Worm (Caenorhabditis elegans): Measurements from ENCODE around the gene F09G8.5.

Gene F09G8.5

DNA sequence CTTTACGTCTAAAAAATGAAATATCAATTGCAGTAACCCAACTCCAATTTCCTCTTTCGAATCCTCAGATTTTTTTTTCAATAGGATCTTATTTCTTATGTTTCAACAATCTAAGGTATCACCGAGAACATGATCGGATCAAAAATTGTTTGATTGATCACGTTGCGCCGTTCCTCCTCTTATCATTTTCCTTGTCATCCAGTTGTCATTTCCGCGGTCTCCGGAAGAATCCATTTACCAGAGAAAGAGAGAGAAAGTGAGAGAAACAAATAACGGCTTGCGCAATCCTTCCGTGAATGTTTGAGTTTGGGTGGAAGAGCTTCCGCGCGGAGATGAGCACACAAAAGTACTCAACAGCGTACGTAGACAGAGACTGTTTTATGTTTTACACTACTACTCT is 38.5 kb downstream of the F09G8.5 start:
- peak; percentile 84 for TF ChIP-seq blmp-1 (tag; optimal IDR thresholded peaks at IDR 0.05)
- no peak for TF ChIP-seq sup-37 (GFP tag; optimal IDR thresholded peaks at IDR 0.05)
- TF ChIP-seq aha-1 (tag; optimal IDR thresholded peaks at IDR 0.05), result no peak
- no peak for TF ChIP-seq ets-5 (GFP tag; IDR thresholded peaks at IDR 0.05)
- no peak for TF ChIP-seq C16A3.4 (tag; optimal IDR thresholded peaks at IDR 0.05)

DNA sequence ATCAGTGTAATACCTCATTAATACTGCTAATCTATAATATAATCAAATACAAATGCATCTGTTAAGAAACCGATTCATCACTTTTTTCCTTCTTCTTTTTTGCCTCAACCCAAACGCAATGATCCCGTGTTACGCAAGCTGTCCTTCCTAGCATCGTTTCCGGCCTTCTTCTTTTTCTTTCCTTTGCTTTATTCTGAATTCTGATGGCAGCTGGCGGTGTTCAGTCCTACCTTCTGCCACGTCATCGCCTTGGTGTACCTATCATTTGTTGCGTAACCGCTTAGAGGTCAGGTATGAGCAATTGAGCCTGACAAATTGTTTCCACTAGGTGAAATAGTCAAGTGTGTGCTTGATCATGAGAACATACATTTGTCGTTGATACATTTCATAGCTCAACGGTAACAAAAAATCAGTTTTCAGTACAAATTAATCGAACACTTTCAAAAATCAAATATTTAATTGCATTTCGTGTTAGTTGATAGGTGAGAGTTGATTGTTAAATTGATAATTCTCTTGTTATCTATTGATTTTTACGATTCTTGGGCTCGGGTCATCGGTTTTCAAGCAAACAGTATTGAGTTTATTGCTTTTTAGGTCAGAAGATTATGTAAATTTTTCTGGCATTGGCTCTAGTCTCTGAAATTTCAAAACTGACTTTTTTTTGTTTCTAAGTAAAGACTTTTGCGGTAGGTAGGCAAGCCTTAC is 43.6 kb downstream of the F09G8.5 start:
- peak; percentile 8 for TF ChIP-seq elt-2 (tag; optimal IDR thresholded peaks at IDR 0.05)
- TF ChIP-seq aha-1 (tag; optimal IDR thresholded peaks at IDR 0.05), result no peak

DNA sequence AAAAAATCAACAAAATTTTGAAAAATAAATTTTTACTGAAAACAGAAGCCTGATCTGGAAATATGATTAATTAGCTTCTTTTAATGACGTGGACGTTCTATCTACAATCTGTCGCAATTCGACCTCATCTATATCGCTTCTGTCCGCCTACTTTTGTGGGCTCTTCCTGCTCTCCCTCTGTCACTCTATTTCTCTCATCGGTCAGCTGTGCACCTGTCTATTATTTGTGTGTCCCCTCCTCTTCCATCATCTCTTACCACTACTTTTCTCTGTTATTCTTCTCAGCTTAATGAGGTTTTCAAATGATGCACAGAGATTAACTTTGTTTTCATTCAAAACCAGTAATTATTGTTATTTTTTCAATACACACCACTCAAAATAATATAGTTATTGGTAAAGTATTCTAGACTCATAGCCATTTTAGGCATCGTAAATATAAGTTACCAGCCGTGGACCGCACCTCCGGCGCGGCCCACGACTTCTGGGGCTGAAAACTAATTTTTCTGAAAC is 44.4 kb downstream of the F09G8.5 start:
- no peak for TF ChIP-seq ztf-11 (tag; optimal IDR thresholded peaks at IDR 0.05)
- TF ChIP-seq fos-1 (tag; optimal IDR thresholded peaks at IDR 0.05), result no peak
- TF ChIP-seq pqm-1 (tag; optimal IDR thresholded peaks at IDR 0.05), result no peak
- no peak for TF ChIP-seq vab-15 (tag; optimal IDR thresholded peaks at IDR 0.05)
- TF ChIP-seq dsc-1 (tag; optimal IDR thresholded peaks at IDR 0.05), result peak; percentile 36
- no peak for TF ChIP-seq nhr-84 (tag; optimal IDR thresholded peaks at IDR 0.05)
- TF ChIP-seq C16A3.4 (tag; optimal IDR thresholded peaks at IDR 0.05), result no peak
- no peak for TF ChIP-seq nhr-47 (tag; optimal IDR thresholded peaks at IDR 0.05)

DNA sequence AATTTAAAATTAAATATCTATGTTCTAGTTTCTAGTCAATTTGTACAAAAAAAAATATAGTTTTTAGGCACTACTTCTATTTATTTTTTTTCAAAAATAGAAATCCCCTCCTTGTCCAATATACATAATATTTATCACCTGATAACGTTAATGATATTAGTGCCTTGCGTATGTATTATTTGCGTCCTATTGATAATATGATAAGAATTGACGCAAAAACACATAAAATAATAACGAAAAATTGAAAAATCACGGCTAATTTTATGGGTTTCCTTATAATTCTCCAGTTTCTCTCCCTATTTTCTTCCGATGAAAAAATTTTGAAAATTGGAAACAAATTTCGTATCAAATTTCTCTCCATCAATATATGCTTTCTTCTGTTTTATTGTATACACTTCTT is 45.0 kb downstream of the F09G8.5 start:
- no peak for TF ChIP-seq efl-1 (optimal IDR thresholded peaks at IDR 0.05)
- peak in 1 of 2 experiments; percentile 72 for TF ChIP-seq efl-1 (GFP tag; optimal IDR thresholded peaks at IDR 0.05 in 1 of 2)
- no peak for TF ChIP-seq unc-130 (tag; optimal IDR thresholded peaks at IDR 0.05)
- TF ChIP-seq lin-14 (GFP tag; optimal IDR thresholded peaks at IDR 0.05), result peak; percentile 8
- peak; percentile 68 for TF ChIP-seq elt-2 (tag; optimal IDR thresholded peaks at IDR 0.05)

DNA sequence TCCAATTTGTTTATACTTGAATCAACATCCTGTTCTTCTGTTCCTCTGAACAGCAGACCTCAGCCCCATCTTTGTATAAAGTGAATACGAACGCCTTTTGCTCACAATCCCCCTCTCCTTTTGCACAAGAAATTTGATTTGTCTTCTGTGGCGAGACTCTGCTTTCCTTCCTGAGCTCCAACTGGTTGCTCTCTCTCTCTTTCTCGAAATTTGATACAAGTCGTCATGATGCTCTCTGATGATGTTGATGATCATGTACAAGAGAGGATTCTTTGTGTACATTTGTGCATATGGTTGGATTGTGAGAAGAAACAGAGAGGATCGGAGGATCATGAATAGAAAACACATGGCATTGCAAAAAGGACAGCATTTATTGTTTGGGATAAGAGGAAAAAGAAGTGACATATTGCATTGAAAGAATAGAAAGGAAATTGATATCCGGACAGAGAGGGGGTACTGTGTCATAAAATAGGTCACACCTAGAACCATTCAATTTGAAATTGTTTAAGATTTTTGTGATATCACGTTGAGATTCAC is 46.2 kb downstream of the F09G8.5 start:
- no peak for TF ChIP-seq blmp-1 (tag; optimal IDR thresholded peaks at IDR 0.05)
- TF ChIP-seq grh-1 (GFP tag; IDR thresholded peaks at IDR 0.05), result no peak
- no peak for TF ChIP-seq nhr-77 (tag; optimal IDR thresholded peaks at IDR 0.05)
- TF ChIP-seq dsc-1 (tag; optimal IDR thresholded peaks at IDR 0.05), result peak; percentile 63
- TF ChIP-seq nhr-90 (tag; optimal IDR thresholded peaks at IDR 0.05; ENCODE audit: poor library complexity), result no peak
- TF ChIP-seq sup-37 (GFP tag; optimal IDR thresholded peaks at IDR 0.05), result no peak
- no peak for TF ChIP-seq egl-27 (tag; optimal IDR thresholded peaks at IDR 0.05)
- TF ChIP-seq pag-3 (tag; optimal IDR thresholded peaks at IDR 0.05; ENCODE audit: borderline replicate concordance, insufficient read depth), result no peak

DNA sequence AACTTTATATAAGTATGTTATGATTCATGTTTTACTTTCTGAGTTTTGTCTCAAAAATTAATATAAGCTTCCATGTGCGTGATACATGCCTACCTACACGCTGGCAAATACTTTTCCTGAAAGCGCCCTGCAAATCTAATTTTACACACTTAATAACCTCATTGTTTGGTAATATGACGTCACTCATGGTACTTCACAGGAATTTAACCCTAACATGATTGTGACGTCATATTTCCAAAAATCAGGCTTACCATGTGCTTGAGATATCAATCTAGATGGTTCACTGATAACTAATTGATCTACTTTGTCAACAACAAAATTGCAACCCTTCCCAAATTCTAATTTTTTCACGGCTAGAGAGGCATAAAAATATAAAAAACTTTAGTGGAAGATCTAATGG is 48.7 kb downstream of the F09G8.5 start:
- TF ChIP-seq lin-13 (GFP tag; optimal IDR thresholded peaks at IDR 0.05) (no peak), ceh-82 (tag; optimal IDR thresholded peaks at IDR 0.05) (no peak), sup-37 (GFP tag; optimal IDR thresholded peaks at IDR 0.05) (no peak), ceh-63 (GFP tag; optimal IDR thresholded peaks at IDR 0.05) (no peak), aly-2 (tag; optimal IDR thresholded peaks at IDR 0.05) (no peak), snpc-4 (tag; optimal IDR thresholded peaks at IDR 0.05) (no peak), irx-1 (tag; optimal IDR thresholded peaks at IDR 0.05) (no peak), lin-14 (GFP tag; optimal IDR thresholded peaks at IDR 0.05) (no peak), ztf-11 (tag; optimal IDR thresholded peaks at IDR 0.05) (no peak), jun-1 (tag; optimal IDR thresholded peaks at IDR 0.05) (no peak), lin-39 (tag; optimal IDR thresholded peaks at IDR 0.05) (no peak), nhr-12 (tag; optimal IDR thresholded peaks at IDR 0.05) (no peak), nhr-76 (tag; optimal IDR thresholded peaks at IDR 0.05) (no peak), fos-1 (tag; optimal IDR thresholded peaks at IDR 0.05) (no peak), lin-35 (GFP tag; optimal IDR thresholded peaks at IDR 0.05) (no peak), snu-23 (GFP tag; optimal IDR thresholded peaks at IDR 0.05) (no peak), lin-15B (tag; optimal IDR thresholded peaks at IDR 0.05) (no peak), nhr-77 (tag; optimal IDR thresholded peaks at IDR 0.05) (no peak)

Measured in whole organism, L1 larva.